Worm (Caenorhabditis elegans): ENCODE data around the gene ZK829.7.

DNA sequence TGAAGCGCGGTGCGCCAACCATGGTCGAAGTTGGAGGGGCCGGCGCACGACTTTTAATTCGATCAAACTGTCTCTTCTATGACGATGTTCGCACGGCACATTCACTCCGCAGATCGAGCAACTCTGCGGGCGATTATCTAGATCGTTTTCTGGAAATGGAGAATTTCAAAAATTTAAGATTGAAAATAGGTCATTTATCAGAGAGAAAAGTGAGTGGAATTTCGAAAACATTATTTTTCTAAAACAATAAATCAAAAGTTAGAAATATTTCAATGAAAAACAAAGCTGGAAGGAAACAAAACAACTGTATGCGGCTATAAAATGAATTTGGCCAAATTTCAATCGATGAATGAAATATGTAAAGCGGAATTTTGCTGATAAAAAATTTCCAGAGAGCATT is 49.5 kb upstream of the ZK829.7 start, which contains the start of the genes ZK617.26 and unc-22:
- TF ChIP-seq ahr-1 (tag; optimal IDR thresholded peaks at IDR 0.05) (no peak), odd-2 (tag; optimal IDR thresholded peaks at IDR 0.05) (no peak), pros-1 (tag; optimal IDR thresholded peaks at IDR 0.05) (no peak), eyg-1 (tag; optimal IDR thresholded peaks at IDR 0.05) (no peak), pag-3 (tag; optimal IDR thresholded peaks at IDR 0.05; ENCODE audit: borderline replicate concordance) (no peak), tbx-2 (tag; optimal IDR thresholded peaks at IDR 0.05) (no peak), syd-9 (tag; optimal IDR thresholded peaks at IDR 0.05) (no peak), fkh-10 (GFP tag; optimal IDR thresholded peaks at IDR 0.05) (no peak), nhr-11 (tag; optimal IDR thresholded peaks at IDR 0.05) (no peak), ceh-22 (tag; optimal IDR thresholded peaks at IDR 0.05) (no peak), pax-1 (tag; optimal IDR thresholded peaks at IDR 0.05) (no peak), ceh-45 (GFP tag; IDR thresholded peaks at IDR 0.05) (no peak), lim-6 (tag; optimal IDR thresholded peaks at IDR 0.05) (no peak)
